Fruit fly (Drosophila melanogaster) whole organism, prepupa: ENCODE data around the gene TfIIEbeta.
A peak's percentile ranks its signal among the peaks of the same experiment; 100 is the strongest.

Experiments used
- Blimp-1 ChIP-seq: fragments of 200-800 bp; sonication (Bioruptor generic); optimal IDR thresholded peaks from 3 replicates; lab custom pipeline; 2017; ENCODE audit warnings: missing biosample characterization, missing genetic modification characterization, mild to moderate bottlenecking, moderate library complexity, missing genetic modification reagents
- CG10631 ChIP-seq: fragments of 200-800 bp; sonication (Bioruptor generic); optimal IDR thresholded peaks from 2 replicates; lab custom pipeline; 2016; ENCODE audit warnings: missing biosample characterization, missing genetic modification characterization
- CG10669 ChIP-seq: fragments of 200-800 bp; sonication (Bioruptor generic); optimal IDR thresholded peaks from 3 replicates; lab custom pipeline; 2018; ENCODE audit warnings: missing biosample characterization, mild to moderate bottlenecking, missing genetic modification characterization, moderate library complexity
- CG11294 ChIP-seq: fragments of 200-800 bp; sonication (Bioruptor generic); IDR thresholded peaks from 2 replicates; pipeline ENCODE4 v1.3.6; 2022; ENCODE audit warnings: missing biosample characterization, missing genetic modification characterization
- CG11902 ChIP-seq: fragments of 200-800 bp; sonication (Bioruptor generic); optimal IDR thresholded peaks from 3 replicates; lab custom pipeline; 2016; ENCODE audit warnings: missing biosample characterization, missing genetic modification characterization
- CG1621 ChIP-seq: fragments of 200-800 bp; sonication (Bioruptor generic); optimal IDR thresholded peaks from 3 replicates; lab custom pipeline; 2018; ENCODE audit warnings: missing biosample characterization, mild to moderate bottlenecking, missing genetic modification characterization
- CG16779 ChIP-seq: fragments of 200-800 bp; sonication (Bioruptor generic); optimal IDR thresholded peaks from 3 replicates; lab custom pipeline; 2017; ENCODE audit warnings: missing biosample characterization, mild to moderate bottlenecking, missing genetic modification characterization
- CG3032 ChIP-seq: fragments of 200-800 bp; optimal IDR thresholded peaks from 2 replicates; lab custom pipeline; 2019; ENCODE audit warnings: missing biosample characterization, mild to moderate bottlenecking, missing genetic modification characterization, moderate library complexity
- CG31627 ChIP-seq: fragments of 200-800 bp; sonication (Bioruptor generic); optimal IDR thresholded peaks from 3 replicates; lab custom pipeline; 2016; ENCODE audit warnings: missing biosample characterization, missing genetic modification characterization
- CG32006 ChIP-seq: fragments of 200-800 bp; sonication (Bioruptor generic); optimal IDR thresholded peaks from 3 replicates; lab custom pipeline; 2017; ENCODE audit warnings: missing biosample characterization, mild to moderate bottlenecking, missing genetic modification characterization
- CG34406 ChIP-seq: fragments of 200-800 bp; sonication (Bioruptor generic); optimal IDR thresholded peaks from 3 replicates; lab custom pipeline; 2016; ENCODE audit warnings: missing biosample characterization, missing genetic modification characterization
- CG6163 ChIP-seq: fragments of 200-800 bp; sonication (Bioruptor generic); IDR thresholded peaks from 3 replicates; pipeline ENCODE4 v1.3.6; 2022; ENCODE audit warnings: missing biosample characterization, missing genetic modification characterization
- CG6276 ChIP-seq: fragments of 200-800 bp; sonication (Bioruptor generic); optimal IDR thresholded peaks from 2 replicates; lab custom pipeline; 2017; ENCODE audit warnings: missing biosample characterization, mild to moderate bottlenecking, missing genetic modification characterization
- CG6792 ChIP-seq: fragments of 200-800 bp; sonication (Bioruptor generic); optimal IDR thresholded peaks from 3 replicates; lab custom pipeline; 2016; ENCODE audit warnings: missing biosample characterization, missing genetic modification characterization
- CG6808 ChIP-seq: fragments of 200-800 bp; sonication (Bioruptor generic); optimal IDR thresholded peaks from 3 replicates; lab custom pipeline; 2017; ENCODE audit warnings: missing biosample characterization, missing genetic modification characterization, mild to moderate bottlenecking, moderate library complexity, missing genetic modification reagents
- CG6854 ChIP-seq: fragments of 200-800 bp; sonication (Bioruptor generic); optimal IDR thresholded peaks from 2 replicates; lab custom pipeline; 2017; ENCODE audit warnings: missing biosample characterization, mild to moderate bottlenecking, missing genetic modification characterization
- CG7368 ChIP-seq: fragments of 200-800 bp; sonication (Bioruptor generic); optimal IDR thresholded peaks from 3 replicates; lab custom pipeline; 2016; ENCODE audit warnings: missing biosample characterization, missing genetic modification characterization
- CG8119 ChIP-seq: fragments of 200-800 bp; sonication (Bioruptor generic); IDR thresholded peaks from 3 replicates; pipeline ENCODE4 v1.3.6; 2022; ENCODE audit warnings: missing biosample characterization, missing genetic modification characterization
- CG8319 ChIP-seq: fragments of 200-800 bp; sonication (Bioruptor generic); optimal IDR thresholded peaks from 3 replicates; lab custom pipeline; 2016; ENCODE audit warnings: missing biosample characterization, missing genetic modification characterization
- CG8632 ChIP-seq: fragments of 200-800 bp; sonication (Bioruptor generic); optimal IDR thresholded peaks from 3 replicates; lab custom pipeline; 2016; ENCODE audit warnings: missing biosample characterization, missing genetic modification characterization
- CG9139 ChIP-seq: fragments of 200-800 bp; sonication (Bioruptor generic); optimal IDR thresholded peaks from 3 replicates; lab custom pipeline; 2017; ENCODE audit warnings: missing biosample characterization, mild to moderate bottlenecking, missing genetic modification characterization
- Eip75B ChIP-seq: fragments of 200-800 bp; sonication (Bioruptor generic); optimal IDR thresholded peaks from 3 replicates; lab custom pipeline; 2016; ENCODE audit warnings: missing biosample characterization, missing genetic modification characterization
- Eip78C ChIP-seq: fragments of 200-800 bp; sonication (Bioruptor generic); peaks from one replicate; lab custom pipeline; 2016; ENCODE audit warnings: missing biosample characterization, missing genetic modification characterization
- Eip93F ChIP-seq: fragments of 200-800 bp; sonication (Bioruptor generic); optimal IDR thresholded peaks from 2 replicates; lab custom pipeline; 2016; ENCODE audit warnings: missing biosample characterization, mild to moderate bottlenecking, missing genetic modification characterization
- Ets21C ChIP-seq: fragments of 200-800 bp; sonication (Bioruptor generic); optimal IDR thresholded peaks from 3 replicates; lab custom pipeline; 2016; ENCODE audit warnings: missing biosample characterization, missing genetic modification characterization
- Ets96B ChIP-seq: fragments of 200-800 bp; optimal IDR thresholded peaks from 2 replicates; lab custom pipeline; 2019; ENCODE audit warnings: missing biosample characterization, mild to moderate bottlenecking, missing genetic modification characterization, moderate library complexity
- Gug ChIP-seq: fragments of 200-800 bp; sonication (Bioruptor generic); IDR thresholded peaks from 2 replicates; pipeline ENCODE4 v1.3.6; 2022; ENCODE audit warnings: missing biosample characterization, missing genetic modification characterization
- Hr38 ChIP-seq: sonication (Bioruptor generic); optimal IDR thresholded peaks from 2 replicates; lab custom pipeline; 2016; ENCODE audit warnings: missing biosample characterization, missing genetic modification characterization
- Hr39 ChIP-seq: fragments of 200-800 bp; sonication (Bioruptor generic); optimal IDR thresholded peaks from 2 replicates; lab custom pipeline; 2016; ENCODE audit warnings: missing biosample characterization, missing genetic modification characterization
- Hr4 ChIP-seq: fragments of 200-800 bp; sonication (Bioruptor generic); optimal IDR thresholded peaks from 3 replicates; lab custom pipeline; 2016; ENCODE audit warnings: missing biosample characterization, missing genetic modification characterization
- Lpt ChIP-seq: fragments of 200-800 bp; sonication (Bioruptor generic); optimal IDR thresholded peaks from 3 replicates; lab custom pipeline; 2016; ENCODE audit warnings: missing biosample characterization, missing genetic modification characterization
- Met ChIP-seq: fragments of 200-800 bp; sonication (Bioruptor generic); optimal IDR thresholded peaks from 3 replicates; lab custom pipeline; 2016; ENCODE audit warnings: missing biosample characterization, missing genetic modification characterization
- OdsH ChIP-seq: fragments of 200-800 bp; sonication (Bioruptor generic); optimal IDR thresholded peaks from 3 replicates; lab custom pipeline; 2016; ENCODE audit warnings: missing biosample characterization, missing genetic modification characterization
- Smox ChIP-seq: fragments of 200-800 bp; sonication (Bioruptor generic); optimal IDR thresholded peaks from 3 replicates; lab custom pipeline; 2016; ENCODE audit warnings: missing biosample characterization, missing genetic modification characterization
- Sox102F ChIP-seq: fragments of 200-800 bp; sonication (Bioruptor generic); optimal IDR thresholded peaks from 2 replicates; lab custom pipeline; 2016; ENCODE audit warnings: missing biosample characterization, mild to moderate bottlenecking, missing genetic modification characterization
- Sox15 ChIP-seq: fragments of 200-800 bp; sonication (Bioruptor generic); optimal IDR thresholded peaks from 3 replicates; lab custom pipeline; 2016; ENCODE audit warnings: missing biosample characterization, missing genetic modification characterization
- achi ChIP-seq: fragments of 200-800 bp; sonication (Bioruptor generic); optimal IDR thresholded peaks from 3 replicates; lab custom pipeline; 2016; ENCODE audit warnings: missing biosample characterization, missing genetic modification characterization
- cyc ChIP-seq: fragments of 200-800 bp; sonication (Bioruptor generic); optimal IDR thresholded peaks from 3 replicates; lab custom pipeline; 2016; ENCODE audit warnings: missing biosample characterization, missing genetic modification characterization
- dsx ChIP-seq: fragments of 200-800 bp; optimal IDR thresholded peaks from 3 replicates; lab custom pipeline; 2019; ENCODE audit warnings: missing biosample characterization, mild to moderate bottlenecking, missing genetic modification characterization, moderate library complexity; ENCODE audit not compliant: poor library complexity, severe bottlenecking
- eg ChIP-seq: fragments of 200-800 bp; sonication (Bioruptor generic); IDR thresholded peaks from 3 replicates; pipeline ENCODE4 v1.3.6; 2022; ENCODE audit warnings: missing biosample characterization, missing genetic modification characterization
- esn ChIP-seq: fragments of 200-800 bp; sonication (Bioruptor generic); optimal IDR thresholded peaks from 2 replicates; lab custom pipeline; 2016; ENCODE audit warnings: missing biosample characterization, mild to moderate bottlenecking, missing genetic modification characterization, moderate library complexity
- fd59A ChIP-seq: fragments of 200-800 bp; sonication (Bioruptor generic); optimal IDR thresholded peaks from 2 replicates; lab custom pipeline; 2017; ENCODE audit warnings: missing biosample characterization, mild to moderate bottlenecking, missing genetic modification characterization, missing genetic modification reagents
- lz ChIP-seq: fragments of 200-800 bp; sonication (Bioruptor generic); optimal IDR thresholded peaks from 3 replicates; lab custom pipeline; 2016; ENCODE audit warnings: missing biosample characterization, missing genetic modification characterization
- net ChIP-seq: fragments of 200-800 bp; sonication (Bioruptor generic); optimal IDR thresholded peaks from 3 replicates; lab custom pipeline; 2016; ENCODE audit warnings: missing biosample characterization, missing genetic modification characterization
- pdm3 ChIP-seq: fragments of 200-800 bp; sonication (Bioruptor generic); optimal IDR thresholded peaks from 3 replicates; lab custom pipeline; 2016; ENCODE audit warnings: missing biosample characterization, missing genetic modification characterization
- salr ChIP-seq, 2 experiments: fragments of 200-800 bp; sonication (Bioruptor generic); optimal IDR thresholded peaks; 3 replicates each; lab custom pipeline; 2016 to 2018; ENCODE audit warnings: missing biosample characterization in 2 of 2, missing genetic modification characterization in 2 of 2, mild to moderate bottlenecking in 1 of 2
- spab ChIP-seq: fragments of 200-800 bp; sonication (Bioruptor generic); optimal IDR thresholded peaks from 2 replicates; lab custom pipeline; 2017; ENCODE audit warnings: missing biosample characterization, mild to moderate bottlenecking, missing genetic modification characterization, missing genetic modification reagents
- ss ChIP-seq, 2 experiments: fragments of 200-800 bp; sonication (Bioruptor generic); optimal IDR thresholded peaks; 2 replicates in 1 of 2; 3 replicates in 1 of 2; lab custom pipeline; 2017 to 2018; ENCODE audit warnings: mild to moderate bottlenecking in 2 of 2, missing biosample characterization in 2 of 2, missing genetic modification characterization in 2 of 2, moderate library complexity in 1 of 2
- svp ChIP-seq: fragments of 200-800 bp; sonication (Bioruptor generic); peaks from one replicate; lab custom pipeline; 2016; ENCODE audit warnings: missing biosample characterization, missing genetic modification characterization
- vri ChIP-seq: fragments of 200-800 bp; sonication (Bioruptor generic); optimal IDR thresholded peaks from 3 replicates; lab custom pipeline; 2016; ENCODE audit warnings: missing biosample characterization, mild to moderate bottlenecking, missing genetic modification characterization

Gene TfIIEbeta

DNA sequence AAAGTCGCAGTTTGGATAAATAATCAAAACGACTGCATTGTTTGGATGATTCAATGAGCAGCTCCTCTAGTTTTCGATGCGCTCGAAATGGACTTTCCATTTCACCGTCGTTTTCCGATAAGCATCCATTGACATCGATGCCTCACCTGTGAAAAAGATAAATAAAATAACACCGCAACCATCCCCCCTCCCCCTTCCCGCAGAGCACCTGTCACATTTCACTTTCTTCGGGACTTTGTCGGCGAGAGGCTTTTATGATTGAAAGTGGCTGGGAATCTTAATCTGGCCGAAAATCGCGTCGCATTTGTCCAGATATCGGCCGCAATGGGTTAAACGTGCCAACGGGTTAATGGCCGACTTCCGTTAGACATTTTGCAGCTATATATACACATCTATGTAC, 17.6 kb upstream of the TfIIEbeta start:
- TF ChIP-seq CG7368 = no peak
- peak; percentile 54 for TF ChIP-seq Blimp-1 (GFP tag; lab: Kevin White, UChicago)
- TF ChIP-seq, all 60 proteins: peak for 1

- TF ChIP-seq CG7368 = peak; percentile 51
- TF ChIP-seq CG8119 (GFP tag; lab: Robert Waterston, UW) = peak; percentile 89
- peak; percentile 75 for TF ChIP-seq esn
- TF ChIP-seq OdsH (GFP tag; lab: Kevin White, UChicago) = peak; percentile 79
- no peak for TF ChIP-seq Hr38 (GFP tag; lab: Kevin White, UChicago)
- peak; percentile 70 for TF ChIP-seq net
- TF ChIP-seq Ets21C (GFP tag; lab: Kevin White, UChicago) = peak; percentile 12
- peak; percentile 33 for TF ChIP-seq CG31627 (GFP tag; lab: Kevin White, UChicago)
- TF ChIP-seq CG32006 (GFP tag; lab: Kevin White, UChicago) = peak; percentile 90
- TF ChIP-seq achi (GFP tag; lab: Kevin White, UChicago) = peak; percentile 81
- TF ChIP-seq CG34406 (GFP tag; lab: Kevin White, UChicago) = peak; percentile 76
- peak; percentile 69 for TF ChIP-seq CG8632 (GFP tag; lab: Kevin White, UChicago)
- peak; percentile 48 for TF ChIP-seq lz (GFP tag; lab: Kevin White, UChicago)
- peak; percentile 39 for TF ChIP-seq CG8319 (GFP tag; lab: Kevin White, UChicago)
- peak; percentile 71 for TF ChIP-seq CG6854 (GFP tag; lab: Kevin White, UChicago)
- TF ChIP-seq Hr4 (GFP tag; lab: Kevin White, UChicago) = peak; percentile 58
- peak; percentile 51 for TF ChIP-seq cyc (GFP tag; lab: Kevin White, UChicago)
- TF ChIP-seq CG6792 (GFP tag; lab: Kevin White, UChicago) = peak; percentile 73
- TF ChIP-seq CG6163 (GFP tag; lab: Robert Waterston, UW) = peak; percentile 79
- TF ChIP-seq Smox (GFP tag; lab: Kevin White, UChicago) = peak; percentile 63
- TF ChIP-seq Sox15 = peak; percentile 37
- peak; percentile 46 for TF ChIP-seq Eip75B
- peak; percentile 74 for TF ChIP-seq CG9139 (GFP tag; lab: Kevin White, UChicago)
- peak; percentile 30 for TF ChIP-seq Hr39 (GFP tag; lab: Kevin White, UChicago)
- peak; percentile 64 for TF ChIP-seq CG16779 (tag; lab: Kevin White, UChicago)
- peak; percentile 38 for TF ChIP-seq CG11902 (GFP tag; lab: Kevin White, UChicago)
- peak; percentile 58 for TF ChIP-seq fd59A (GFP tag; lab: Kevin White, UChicago)
- TF ChIP-seq CG3032 = peak; percentile 83
- peak; percentile 94 for TF ChIP-seq Eip78C (GFP tag; lab: Kevin White, UChicago)
- TF ChIP-seq CG11294 (GFP tag; lab: Robert Waterston, UW) = peak; percentile 29; the same call in 1 of the 2 replicates
- TF ChIP-seq vri (GFP tag; lab: Kevin White, UChicago) = peak; percentile 66
- TF ChIP-seq CG10669 (GFP tag; lab: Kevin White, UChicago) = peak; percentile 66
- peak; percentile 45 for TF ChIP-seq Gug (GFP tag; lab: Robert Waterston, UW)
- TF ChIP-seq salr (GFP tag; optimal IDR thresholded peaks at IDR 0.05; lab: Kevin White, UChicago) = peak; percentile 15 to 70
- peak; percentile 81 for TF ChIP-seq dsx (GFP tag; lab: Kevin White, UChicago)
- peak; percentile 78 for TF ChIP-seq Ets96B (tag; lab: Kevin White, UChicago)
- peak; percentile 71 for TF ChIP-seq CG10631 (GFP tag; lab: Kevin White, UChicago)
- peak; percentile 76 for TF ChIP-seq eg (GFP tag; lab: Robert Waterston, UW)
- TF ChIP-seq ss (GFP tag; optimal IDR thresholded peaks at IDR 0.05; lab: Kevin White, UChicago) = peak; percentile 77
- TF ChIP-seq CG6808 (GFP tag; lab: Kevin White, UChicago) = peak; percentile 79
- peak; percentile 59 for TF ChIP-seq pdm3
- peak; percentile 77 for TF ChIP-seq Met (GFP tag; lab: Kevin White, UChicago)
- peak; percentile 56 for TF ChIP-seq CG1621 (tag; lab: Kevin White, UChicago)
- TF ChIP-seq Lpt (GFP tag; lab: Kevin White, UChicago) = peak; percentile 74
- TF ChIP-seq CG6276 (GFP tag; lab: Kevin White, UChicago) = peak; percentile 80
- peak; percentile 12 for TF ChIP-seq Eip93F (GFP tag; lab: Kevin White, UChicago)
- TF ChIP-seq Blimp-1 (GFP tag; lab: Kevin White, UChicago) = peak; percentile 33
- TF ChIP-seq Sox102F (GFP tag; lab: Kevin White, UChicago) = peak; percentile 70
- no peak for TF ChIP-seq svp (GFP tag; lab: Kevin White, UChicago)
- peak; percentile 73 for TF ChIP-seq spab (GFP tag; lab: Kevin White, UChicago)
These were observed 16.9 kb upstream of the TfIIEbeta start for dm6 chr3L:4269920-4270319.
